Worm (Caenorhabditis elegans): ENCODE measurements around the gene act-5.

Gene act-5

ce11 chrIII:13622268-13622667 lies 16.4 kb upstream of the act-5 start, which contains the start of gene hip-1 (continued):
- TF ChIP-seq mep-1 (tag; optimal IDR thresholded peaks at IDR 0.05) (peak; percentile 46), ctbp-1 (GFP tag; IDR thresholded peaks at IDR 0.05) (no peak)

ce11 chrIII:13621717-13622116 lies 15.9 kb upstream of the act-5 start:
- TF ChIP-seq nhr-28 (tag; optimal IDR thresholded peaks at IDR 0.05) (no peak), nhr-77 (tag; optimal IDR thresholded peaks at IDR 0.05) (no peak), Y5F2A.4 (GFP tag; optimal IDR thresholded peaks at IDR 0.05) (no peak), Y48G9A.11 (GFP tag; IDR thresholded peaks at IDR 0.05) (no peak), ceh-82 (tag; optimal IDR thresholded peaks at IDR 0.05) (no peak), set-16 (GFP tag; IDR thresholded peaks at IDR 0.05) (peak; percentile 84), daf-19 (GFP tag; conservative IDR thresholded peaks at IDR 0.05) (no peak), D1046.2 (GFP tag; IDR thresholded peaks at IDR 0.05) (no peak)

ce11 chrIII:13621012-13621411 lies 15.1 kb upstream of the act-5 start:
- no peak for TF ChIP-seq aha-1 (tag)
- no peak for TF ChIP-seq Y48G9A.11 (GFP tag; IDR thresholded peaks at IDR 0.05)
- TF ChIP-seq mes-2 (tag; optimal IDR thresholded peaks at IDR 0.05; ENCODE audit: poor library complexity, severe bottlenecking): no peak
- no peak for TF ChIP-seq mdt-29 (GFP tag; IDR thresholded peaks at IDR 0.05)
- TF ChIP-seq daf-16 (GFP tag; optimal IDR thresholded peaks at IDR 0.05): peak in 1 of 2 experiments; percentile 4
- no peak for TF ChIP-seq daf-16 (tag; optimal IDR thresholded peaks at IDR 0.05)
- TF ChIP-seq dmd-9 (GFP tag; IDR thresholded peaks at IDR 0.05): no peak
- no peak for TF ChIP-seq ctbp-1 (GFP tag; IDR thresholded peaks at IDR 0.05)
- 0 out of 4 replicates have a peak, but pooled peaks of 1 of the 2 experiments have one; percentile 56 for TF ChIP-seq madf-5 (GFP tag; IDR thresholded peaks at IDR 0.05)
- no peak for TF ChIP-seq attf-4 (tag; optimal IDR thresholded peaks at IDR 0.05)
- no peak for TF ChIP-seq ces-1 (GFP tag; optimal IDR thresholded peaks at IDR 0.05)
- no peak for TF ChIP-seq lin-29 (GFP tag; IDR thresholded peaks at IDR 0.05)
- no peak for TF ChIP-seq R02D3.7 (tag; optimal IDR thresholded peaks at IDR 0.05)
- TF ChIP-seq unc-62 (GFP tag; optimal IDR thresholded peaks at IDR 0.05 in 1 of 2): peak in 1 of 2 experiments; percentile 68
- no peak for TF ChIP-seq unc-62 (tag; optimal IDR thresholded peaks at IDR 0.05)
- no peak for TF ChIP-seq D1046.2 (GFP tag; IDR thresholded peaks at IDR 0.05)
- no peak for TF ChIP-seq ztf-7 (tag; optimal IDR thresholded peaks at IDR 0.05)
- TF ChIP-seq F37D6.2 (tag; optimal IDR thresholded peaks at IDR 0.05): no peak
- no peak for TF ChIP-seq nhr-11 (tag; optimal IDR thresholded peaks at IDR 0.05)
- TF ChIP-seq F49E8.2 (tag; optimal IDR thresholded peaks at IDR 0.05; ENCODE audit: borderline replicate concordance): no peak
- no peak for TF ChIP-seq daf-19 (GFP tag; conservative IDR thresholded peaks at IDR 0.05)

ce11 chrIII:13616793-13617192 lies 10.9 kb upstream of the act-5 start, which contains the start of gene T12D8.9:
Gene T12D8.9 (plus strand): TSS chrIII:13617104.
- TF ChIP-seq jun-1 (tag; optimal IDR thresholded peaks at IDR 0.05) (no peak), Y75B8A.6 (GFP tag; IDR thresholded peaks at IDR 0.05) (no peak), daf-16 (GFP tag; optimal IDR thresholded peaks at IDR 0.05) (peak in 1 of 2 experiments; percentile 17), daf-16 (tag; optimal IDR thresholded peaks at IDR 0.05) (no peak), gei-8 (GFP tag; optimal IDR thresholded peaks at IDR 0.05) (no peak), pqm-1 (tag; optimal IDR thresholded peaks at IDR 0.05) (no peak), php-3 (GFP tag; IDR thresholded peaks at IDR 0.05) (no peak), unc-62 (GFP tag; optimal IDR thresholded peaks at IDR 0.05 in 1 of 2) (peak in 1 of 2 experiments; percentile 78), unc-62 (tag; optimal IDR thresholded peaks at IDR 0.05) (no peak), hlh-11 (tag; optimal IDR thresholded peaks at IDR 0.05) (peak; percentile 42), arid-1 (GFP tag; conservative IDR thresholded peaks at IDR 0.05) (0 out of 2 replicates have a peak, but pooled peaks have one; percentile 5)

ce11 chrIII:13615530-13615929 lies 9.7 kb upstream of the act-5 start:
- TF ChIP-seq attf-4 (tag; optimal IDR thresholded peaks at IDR 0.05): no peak
- 0 out of 2 replicates have a peak, but pooled peaks have one; percentile 43 for TF ChIP-seq dmd-9 (GFP tag; IDR thresholded peaks at IDR 0.05)
- TF ChIP-seq mxl-2 (GFP tag; conservative IDR thresholded peaks at IDR 0.05): peak; percentile 25; the same call in 1 of the 2 replicates
- peak; percentile 70; the same call in 1 of the 2 replicates for TF ChIP-seq egl-43 (GFP tag; IDR thresholded peaks at IDR 0.05)
- TF ChIP-seq F44E2.7 (GFP tag; IDR thresholded peaks at IDR 0.05): 0 out of 2 replicates have a peak, but pooled peaks have one; percentile 41
- TF ChIP-seq tra-1 (GFP tag; IDR thresholded peaks at IDR 0.05): peak; percentile 39; the same call in 1 of the 2 replicates
- no peak for TF ChIP-seq jun-1 (tag; optimal IDR thresholded peaks at IDR 0.05)
- peak; percentile 95 for TF ChIP-seq set-16 (GFP tag; IDR thresholded peaks at IDR 0.05)

All from whole organism, L4 larva.